Worm (Caenorhabditis elegans) whole organism, midembryonic: ENCODE results near the gene R07B7.8.

Experiments
- cog-1 ChIP-seq: sonication (generic microtip); optimal IDR thresholded peaks from 2 replicates; lab custom pipeline; 2016; ENCODE audit warnings: missing genetic modification characterization, missing compliant biosample characterization
- flt-1 ChIP-seq: fragments of 200-800 bp; sonication (Bioruptor generic); IDR thresholded peaks from 2 replicates; pipeline ENCODE4 v1.3.6; 2022; ENCODE audit warnings: missing genetic modification characterization, missing compliant biosample characterization
- ref-1 ChIP-seq: fragments of 200-800 bp; sonication (Bioruptor generic); conservative IDR thresholded peaks from 2 replicates; pipeline ENCODE4 v1.3.6; 2022; ENCODE audit warnings: missing genetic modification reagents, missing genetic modification characterization, missing compliant biosample characterization
- ztf-23 ChIP-seq: fragments of 200-800 bp; sonication (Bioruptor generic); IDR thresholded peaks from 2 replicates; pipeline ENCODE4 v1.3.6; 2022; ENCODE audit warnings: missing genetic modification reagents, missing genetic modification characterization, missing compliant biosample characterization

- TF ChIP-seq cog-1: no peak
- TF ChIP-seq flt-1 (GFP tag; lab: Robert Waterston, UW): no peak
- no peak for TF ChIP-seq ztf-23 (GFP tag; lab: Robert Waterston, UW)
- no peak for TF ChIP-seq ref-1 (GFP tag; lab: Robert Waterston, UW)
Measured at ce11 chrV:12085867-12086634, 1.9 kb upstream of the R07B7.8 start.
